In the genomic region with DNA sequence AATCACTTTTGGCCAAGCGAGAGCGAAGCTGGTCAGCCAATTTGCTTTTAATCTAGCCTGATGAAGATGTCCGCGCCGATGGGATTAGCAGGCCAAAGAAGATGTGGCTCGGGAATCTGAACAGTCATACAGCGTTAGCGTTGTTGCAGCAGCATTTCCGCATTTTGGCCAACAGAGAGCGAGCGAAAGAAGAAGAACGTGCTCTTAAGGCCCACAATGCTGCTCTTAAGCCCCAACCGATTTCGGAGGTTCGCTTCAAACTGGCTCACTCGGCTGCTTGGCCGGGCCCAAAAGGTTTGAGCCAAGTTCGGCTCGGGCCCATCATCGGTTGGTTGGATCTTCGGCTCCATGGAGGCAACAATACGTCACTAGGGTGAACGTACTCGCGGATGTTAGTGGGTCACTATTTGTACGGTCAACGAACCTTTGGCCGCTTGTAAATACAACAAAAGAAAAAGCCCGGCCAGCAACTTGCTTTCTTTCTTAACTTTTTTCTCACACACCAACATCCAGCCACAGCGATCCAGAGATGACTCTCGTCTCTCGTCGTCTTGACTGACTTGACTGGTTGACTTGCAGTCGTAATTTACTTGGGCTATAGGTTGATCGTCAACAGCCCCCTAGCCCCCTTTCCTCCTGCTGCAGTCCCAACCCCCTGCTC, we compare ENCODE assay signal across 1 fruit fly cellular context.
TF ChIP-seq lines count a peak whose summit lies in the region.

No protein-coding gene starts in this region.

TF ChIP-seq in whole organism, embryonic, 481 proteins besides CTCF, POLR2A, EP300 and RAD21 (continued from another document):
- TF ChIP-seq Ssrp (tag; optimal IDR thresholded peaks at IDR 0.05; lab: Kevin White, UChicago), result no peak
- TF ChIP-seq kay (GFP tag; optimal IDR thresholded peaks at IDR 0.05; lab: Kevin White, UChicago), result no peak
- no peak for TF ChIP-seq trem (tag; optimal IDR thresholded peaks at IDR 0.05; lab: Kevin White, UChicago)
- peak; percentile 36 for TF ChIP-seq CG17385 (GFP tag; optimal IDR thresholded peaks at IDR 0.05; lab: Kevin White, UChicago)
- TF ChIP-seq Poxn (GFP tag; IDR thresholded peaks at IDR 0.05; lab: Robert Waterston, UW), result no peak
- peak; percentile 72; the same call in 1 of the 2 replicates for TF ChIP-seq crol (GFP tag; IDR thresholded peaks at IDR 0.05; lab: Robert Waterston, UW)
- no peak for TF ChIP-seq Max (GFP tag; optimal IDR thresholded peaks at IDR 0.05; lab: Kevin White, UChicago)
- TF ChIP-seq sob (GFP tag; IDR thresholded peaks at IDR 0.05; lab: Robert Waterston, UW), result no peak
- no peak for TF ChIP-seq ind (GFP tag; optimal IDR thresholded peaks at IDR 0.05; lab: Kevin White, UChicago)
- TF ChIP-seq CG9817 (tag; optimal IDR thresholded peaks at IDR 0.05; lab: Kevin White, UChicago), result no peak
- TF ChIP-seq slbo (GFP tag; IDR thresholded peaks at IDR 0.05; lab: Robert Waterston, UW), result no peak
- peak; percentile 90 for TF ChIP-seq CG3163 (GFP tag; optimal IDR thresholded peaks at IDR 0.05; lab: Kevin White, UChicago)
- no peak for TF ChIP-seq cas (GFP tag; IDR thresholded peaks at IDR 0.05; lab: Robert Waterston, UW)
- peak; percentile 63 for TF ChIP-seq Med (GFP tag; lab: Kevin White, UChicago)
TF ChIP-seq in whole organism, embryonic: peak in this region for 12.
